Worm (Caenorhabditis elegans) whole organism, L1 larva: ENCODE data around the gene mdl-1.

Experiments used
- aly-2 ChIP-seq: fragments of 150-350 bp; optimal IDR thresholded peaks from 2 replicates; lab custom pipeline; 2014; ENCODE audit warnings: missing biosample characterization, missing genetic modification characterization
- ceh-8 ChIP-seq: fragments of 200-800 bp; sonication (Bioruptor generic); optimal IDR thresholded peaks from 2 replicates; lab custom pipeline; 2018; ENCODE audit warnings: mild to moderate bottlenecking, missing genetic modification characterization, moderate library complexity, missing compliant biosample characterization
- efl-1 ChIP-seq, 4 experiments: fragments of 150-350 bp; optimal IDR thresholded peaks in 3 of 4; peaks in 1 of 4; 1 replicate in 1 of 4; 2 replicates in 3 of 4; lab custom pipeline; 2014; ENCODE audit warnings: missing biosample characterization in 2 of 4, missing genetic modification characterization in 2 of 4, missing genetic modification reagents in 2 of 4
- elt-2 ChIP-seq: sonication (generic microtip); optimal IDR thresholded peaks from 2 replicates; lab custom pipeline; 2016; ENCODE audit warnings: missing genetic modification characterization, mild to moderate bottlenecking, inconsistent platforms, missing compliant biosample characterization, missing genetic modification reagents
- fkh-4 ChIP-seq: sonication (generic microtip); optimal IDR thresholded peaks from 2 replicates; lab custom pipeline; 2016; ENCODE audit warnings: missing compliant biosample characterization, missing genetic modification characterization, borderline replicate concordance
- hpl-2 ChIP-seq: fragments of 150-350 bp; optimal IDR thresholded peaks from 2 replicates; lab custom pipeline; 2014; ENCODE audit warnings: missing biosample characterization, missing genetic modification reagents, missing genetic modification characterization
- isw-1 ChIP-seq: fragments of 200-800 bp; sonication (Bioruptor generic); IDR thresholded peaks from 2 replicates; pipeline ENCODE4 v1.3.6; 2022; ENCODE audit warnings: missing genetic modification characterization, missing compliant biosample characterization
- lin-13 ChIP-seq: fragments of 150-350 bp; optimal IDR thresholded peaks from 2 replicates; lab custom pipeline; 2014; ENCODE audit warnings: missing biosample characterization, missing genetic modification reagents, missing genetic modification characterization
- lin-14 ChIP-seq: fragments of 200-800 bp; sonication (Bioruptor generic); optimal IDR thresholded peaks from 2 replicates; lab custom pipeline; 2018; ENCODE audit warnings: mild to moderate bottlenecking, missing genetic modification characterization, moderate library complexity, missing compliant biosample characterization
- lin-35 ChIP-seq, 2 experiments: fragments of 150-350 bp; optimal IDR thresholded peaks; 2 replicates each; lab custom pipeline; 2014; ENCODE audit warnings: missing biosample characterization in 2 of 2, missing genetic modification characterization in 2 of 2, missing genetic modification reagents in 2 of 2
- mdl-1 ChIP-seq, 2 experiments: fragments of 150-350 bp; optimal IDR thresholded peaks; 2 replicates each; lab custom pipeline; 2014 to 2017; ENCODE audit warnings: missing biosample characterization in 2 of 2, missing genetic modification characterization in 2 of 2, inconsistent platforms in 1 of 2
- mep-1 ChIP-seq: fragments of 150-350 bp; optimal IDR thresholded peaks from 2 replicates; lab custom pipeline; 2014; ENCODE audit warnings: missing biosample characterization, missing genetic modification characterization
- nhr-20 ChIP-seq: sonication (generic microtip); optimal IDR thresholded peaks from 2 replicates; lab custom pipeline; 2016; ENCODE audit warnings: mild to moderate bottlenecking, missing genetic modification characterization, missing compliant biosample characterization
- nhr-28 ChIP-seq: fragments of 150-350 bp; optimal IDR thresholded peaks from 2 replicates; lab custom pipeline; 2014; ENCODE audit warnings: missing biosample characterization, missing genetic modification characterization
- nhr-71 ChIP-seq: sonication (generic microtip); optimal IDR thresholded peaks from 2 replicates; lab custom pipeline; 2016; ENCODE audit warnings: mild to moderate bottlenecking, missing genetic modification characterization, moderate library complexity, missing compliant biosample characterization
- nhr-77 ChIP-seq: fragments of 150-350 bp; optimal IDR thresholded peaks from 2 replicates; lab custom pipeline; 2014; ENCODE audit warnings: missing biosample characterization, missing genetic modification characterization
- nhr-84 ChIP-seq: sonication (generic microtip); optimal IDR thresholded peaks from 2 replicates; lab custom pipeline; 2017; ENCODE audit warnings: missing biosample characterization, missing genetic modification characterization
- nhr-90 ChIP-seq: sonication (generic microtip); optimal IDR thresholded peaks from 2 replicates; lab custom pipeline; 2016; ENCODE audit warnings: mild to moderate bottlenecking, missing genetic modification characterization, missing compliant biosample characterization; ENCODE audit not compliant: poor library complexity
- sup-37 ChIP-seq: fragments of 200-800 bp; sonication (Bioruptor generic); optimal IDR thresholded peaks from 2 replicates; lab custom pipeline; 2018; ENCODE audit warnings: mild to moderate bottlenecking, missing genetic modification characterization, missing compliant biosample characterization
- swsn-7 ChIP-seq: sonication (generic microtip); optimal IDR thresholded peaks from 2 replicates; lab custom pipeline; 2016; ENCODE audit warnings: missing genetic modification characterization, missing compliant biosample characterization
- tlp-1 ChIP-seq: fragments of 150-350 bp; optimal IDR thresholded peaks from 2 replicates; lab custom pipeline; 2014; ENCODE audit warnings: missing biosample characterization, missing genetic modification characterization
- unc-130 ChIP-seq: fragments of 150-350 bp; optimal IDR thresholded peaks from 2 replicates; lab custom pipeline; 2017; ENCODE audit warnings: missing biosample characterization, missing genetic modification characterization, inconsistent platforms
- unc-98 ChIP-seq: fragments of 200-800 bp; sonication (Bioruptor generic); IDR thresholded peaks from 2 replicates; pipeline ENCODE4 v1.3.6; 2022; ENCODE audit warnings: missing genetic modification characterization, missing compliant biosample characterization
- vab-15 ChIP-seq: sonication (generic microtip); optimal IDR thresholded peaks from 2 replicates; lab custom pipeline; 2017; ENCODE audit warnings: missing genotype, mild to moderate bottlenecking, missing genetic modification characterization, missing compliant biosample characterization
- xbp-1 ChIP-seq: sonication (generic microtip); optimal IDR thresholded peaks from 2 replicates; lab custom pipeline; 2016; ENCODE audit warnings: missing genetic modification characterization, missing compliant biosample characterization
- ztf-11 ChIP-seq, 2 experiments: sonication (generic microtip); optimal IDR thresholded peaks; 2 replicates each; lab custom pipeline; 2016 to 2017; ENCODE audit warnings: missing genetic modification characterization in 2 of 2, missing biosample characterization in 1 of 2, missing compliant biosample characterization in 1 of 2

Gene mdl-1

ce11 chrX:6761211-6761610 is 19.1 kb downstream of the mdl-1 start:
- TF ChIP-seq nhr-84, result no peak
- no peak for TF ChIP-seq isw-1
- no peak for TF ChIP-seq ztf-11 (tag; optimal IDR thresholded peaks at IDR 0.05; lab: Kevin White, UChicago)
- TF ChIP-seq xbp-1 (tag; lab: Kevin White, UChicago), result no peak

ce11 chrX:6761688-6762185 is 19.6 kb downstream of the mdl-1 start, which contains the start of gene abts-4:
TSS of gene abts-4 (minus strand) at chrX:6761738.
- TF ChIP-seq unc-98 (GFP tag; lab: Robert Waterston, UW), result no peak
- TF ChIP-seq elt-2 (tag; lab: Kevin White, UChicago), result peak; percentile 63
- TF ChIP-seq, all 84 proteins: peak for 1

- no peak for TF ChIP-seq aly-2 (tag; lab: Kevin White, UChicago)
- TF ChIP-seq lin-14 (GFP tag; lab: Kevin White, UChicago), result peak; percentile 12
- no peak for TF ChIP-seq efl-1 (optimal IDR thresholded peaks at IDR 0.05; lab: Kevin White, UChicago)
- peak in 1 of 2 experiments; percentile 56 for TF ChIP-seq efl-1 (GFP tag; optimal IDR thresholded peaks at IDR 0.05 in 1 of 2; lab: Kevin White, UChicago)
These were observed 35.9 kb downstream of the mdl-1 start, which contains the start of gene irk-1 for ce11 chrX:6778014-6778413. TSS of gene irk-1 (minus strand) at chrX:6778114.

ce11 chrX:6782857-6783256 is 40.7 kb downstream of the mdl-1 start, which contains the start of gene idpp-6:
TSS of gene idpp-6 (plus strand) at chrX:6783157.
- TF ChIP-seq unc-130 (tag; lab: Kevin White, UChicago) (no peak), vab-15 (tag; lab: Kevin White, UChicago) (no peak), hpl-2 (GFP tag; lab: Kevin White, UChicago) (no peak), tlp-1 (tag; lab: Kevin White, UChicago) (no peak), nhr-28 (no peak), lin-13 (GFP tag; lab: Kevin White, UChicago) (no peak), ceh-8 (GFP tag; lab: Kevin White, UChicago) (no peak), fkh-4 (no peak)

ce11 chrX:6784181-6784580 is 42.0 kb downstream of the mdl-1 start, which contains the start of gene bgal-2:
TSS of gene bgal-2 (plus strand) at chrX:6784411.
- TF ChIP-seq mep-1, result no peak
- peak; percentile 53 for TF ChIP-seq elt-2 (tag; lab: Kevin White, UChicago)

- TF ChIP-seq sup-37 (no peak), nhr-90 (peak; percentile 35), mdl-1 (tag; optimal IDR thresholded peaks at IDR 0.05; lab: Kevin White, UChicago) (peak in 1 of 2 experiments; percentile 9), lin-35 (GFP tag; optimal IDR thresholded peaks at IDR 0.05; lab: Kevin White, UChicago) (peak in 1 of 2 experiments; percentile 53), nhr-20 (tag; lab: Kevin White, UChicago) (peak; percentile 22), elt-2 (tag; lab: Kevin White, UChicago) (peak; percentile 95), lin-13 (GFP tag; lab: Kevin White, UChicago) (no peak), nhr-71 (tag; lab: Kevin White, UChicago) (peak; percentile 2)
These were observed 46.9 kb downstream of the mdl-1 start, which contains the start of gene sgca-1 for ce11 chrX:6788965-6789573. TSS of gene sgca-1 (minus strand) at chrX:6789548.

- TF ChIP-seq swsn-7 (tag; lab: Kevin White, UChicago) (no peak), efl-1 (optimal IDR thresholded peaks at IDR 0.05; lab: Kevin White, UChicago) (no peak), efl-1 (GFP tag; optimal IDR thresholded peaks at IDR 0.05 in 1 of 2; lab: Kevin White, UChicago) (peak in 1 of 2 experiments; percentile 89)
These were observed 48.3 kb downstream of the mdl-1 start for ce11 chrX:6790457-6790856.

ce11 chrX:6790986-6791385 is 48.8 kb downstream of the mdl-1 start, which contains the start of gene asp-3:
TSS of gene asp-3 (plus strand) at chrX:6791064.
- TF ChIP-seq vab-15 (tag; lab: Kevin White, UChicago) (no peak), lin-35 (GFP tag; optimal IDR thresholded peaks at IDR 0.05; lab: Kevin White, UChicago) (peak in 1 of 2 experiments; percentile 21), elt-2 (tag; lab: Kevin White, UChicago) (peak; percentile 39), nhr-77 (tag; lab: Kevin White, UChicago) (no peak)
- TF ChIP-seq, all 84 proteins: peak for 2
